Fruit fly (Drosophila melanogaster): ENCODE data around the gene CG6006.

DNA sequence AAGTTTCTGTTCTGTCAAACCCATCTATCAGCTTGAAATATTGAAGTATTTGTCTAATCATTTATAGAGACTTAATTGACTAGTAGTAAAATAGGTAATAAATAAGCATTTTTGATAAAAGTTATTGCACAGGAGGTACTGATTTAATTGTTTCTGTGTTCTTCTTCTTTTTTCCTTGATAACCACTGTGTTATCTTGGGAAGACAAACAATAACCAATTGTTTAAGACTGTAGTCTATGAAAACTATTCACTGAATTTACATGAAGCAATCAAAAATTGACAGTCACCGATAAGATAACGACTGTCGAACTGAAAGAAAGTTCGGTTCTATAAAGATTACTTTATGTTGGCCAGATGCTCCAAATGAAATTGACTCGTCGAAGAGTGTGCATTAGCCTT, 18.7 kb downstream of the CG6006 start:
- TF ChIP-seq insv (optimal IDR thresholded peaks at IDR 0.05) (no peak), psq (optimal IDR thresholded peaks at IDR 0.05) (no peak), Sin3A (optimal IDR thresholded peaks at IDR 0.05) (no peak)
